Fruit fly (Drosophila melanogaster): Measurements from ENCODE around the gene Ddc.

Gene Ddc

DNA sequence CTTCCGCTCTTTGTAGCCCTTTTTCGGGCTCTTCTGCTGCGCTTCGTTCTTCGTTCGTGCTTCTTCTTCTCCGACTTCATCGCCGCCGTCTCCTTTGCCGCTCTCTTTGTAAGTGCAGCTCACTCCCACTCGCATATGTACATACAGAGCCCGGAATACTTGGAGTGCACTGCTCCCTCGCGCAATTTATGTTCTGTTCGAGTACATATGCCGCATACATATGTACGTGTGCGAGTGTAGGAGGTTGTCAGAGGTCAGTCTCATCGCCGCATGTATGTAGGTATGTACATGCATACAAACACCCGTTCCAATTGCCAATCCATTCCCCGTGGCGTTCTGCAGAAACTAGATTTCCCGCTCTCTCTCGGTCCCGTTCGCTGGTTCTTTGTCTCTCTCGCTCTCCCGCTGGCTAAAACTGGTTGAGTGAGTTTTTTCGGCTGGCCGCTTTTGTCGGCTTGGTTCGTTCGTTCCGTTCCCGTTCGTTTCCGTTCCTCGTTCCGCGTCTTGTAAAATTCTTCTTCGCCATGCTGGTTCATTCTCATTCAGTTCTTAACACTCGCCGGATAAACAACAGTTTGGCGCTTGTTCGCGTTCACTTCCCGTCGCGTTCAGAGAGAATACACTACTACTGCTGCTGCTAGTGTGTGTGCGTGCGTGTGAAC is 38.0 kb upstream of the Ddc start:
- TF ChIP-seq CG8478 (optimal IDR thresholded peaks at IDR 0.05) (no peak), CTCF (optimal IDR thresholded peaks at IDR 0.05) (no peak)

DNA sequence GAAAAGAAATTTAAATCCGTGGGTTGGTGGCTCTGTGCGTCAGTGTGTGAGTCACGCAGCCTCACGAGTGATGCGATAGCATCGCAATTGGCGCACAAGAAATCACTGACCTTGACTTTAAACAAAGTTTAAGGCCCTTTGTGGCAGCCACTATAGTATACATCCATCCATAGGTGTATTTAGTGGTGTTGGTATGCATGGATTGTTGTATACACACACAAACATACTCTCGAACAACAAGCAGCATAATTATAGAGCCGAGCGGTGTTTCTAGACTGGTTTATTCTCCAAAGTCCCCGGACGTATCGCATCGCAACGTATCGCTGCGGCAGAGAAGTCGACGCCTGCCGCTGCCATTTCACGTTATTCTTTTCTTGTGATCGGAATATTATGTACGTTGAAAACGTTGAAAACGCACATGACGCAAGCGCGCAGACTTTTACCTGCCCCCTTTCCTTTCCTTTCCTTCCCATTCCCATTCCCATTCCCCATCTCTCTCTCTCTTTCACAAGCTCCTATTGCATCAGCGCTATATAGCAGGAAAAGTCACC is 36.7 kb upstream of the Ddc start:
- TF ChIP-seq CG8478 (optimal IDR thresholded peaks at IDR 0.05) (no peak), CTCF (optimal IDR thresholded peaks at IDR 0.05) (no peak)

DNA sequence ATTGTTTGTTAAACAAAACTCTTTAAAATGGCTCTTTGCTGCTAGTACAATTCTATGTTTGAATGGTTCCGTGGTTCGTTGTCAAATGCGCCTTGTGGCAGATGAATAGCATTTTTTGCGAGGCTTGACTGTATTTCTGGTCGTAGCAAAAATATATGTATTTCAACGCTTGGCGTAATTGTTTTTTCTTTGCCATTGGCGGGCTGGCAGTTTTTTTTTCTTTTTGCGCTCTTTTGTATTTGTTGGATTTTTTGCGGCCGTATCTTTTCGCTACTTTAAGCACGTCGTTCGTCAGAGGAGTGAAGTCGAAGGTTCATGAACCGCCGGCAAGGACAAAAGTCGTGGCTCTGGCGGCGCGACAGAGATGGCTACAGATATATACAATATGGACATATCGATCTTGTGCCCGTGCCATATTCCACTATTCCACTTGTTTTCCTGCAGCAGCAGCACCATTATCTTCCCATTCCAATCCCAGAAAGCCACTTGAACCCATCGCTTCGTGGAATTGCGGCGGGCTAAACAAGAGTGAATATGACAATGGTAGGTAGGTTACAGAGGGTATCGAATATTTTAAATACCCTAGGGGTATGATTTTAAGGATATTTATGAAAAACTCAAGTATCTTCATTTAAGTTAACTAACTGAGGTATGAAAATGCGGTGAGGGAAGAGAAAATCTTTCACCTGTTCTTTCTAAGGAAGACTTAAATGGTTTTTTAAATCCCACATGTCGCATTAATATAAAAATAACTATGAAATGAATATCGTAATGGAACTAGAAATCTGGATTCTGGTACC is 36.0 kb upstream of the Ddc start:
- TF ChIP-seq CTCF (optimal IDR thresholded peaks at IDR 0.05) (no peak), CG8478 (optimal IDR thresholded peaks at IDR 0.05) (no peak)

DNA sequence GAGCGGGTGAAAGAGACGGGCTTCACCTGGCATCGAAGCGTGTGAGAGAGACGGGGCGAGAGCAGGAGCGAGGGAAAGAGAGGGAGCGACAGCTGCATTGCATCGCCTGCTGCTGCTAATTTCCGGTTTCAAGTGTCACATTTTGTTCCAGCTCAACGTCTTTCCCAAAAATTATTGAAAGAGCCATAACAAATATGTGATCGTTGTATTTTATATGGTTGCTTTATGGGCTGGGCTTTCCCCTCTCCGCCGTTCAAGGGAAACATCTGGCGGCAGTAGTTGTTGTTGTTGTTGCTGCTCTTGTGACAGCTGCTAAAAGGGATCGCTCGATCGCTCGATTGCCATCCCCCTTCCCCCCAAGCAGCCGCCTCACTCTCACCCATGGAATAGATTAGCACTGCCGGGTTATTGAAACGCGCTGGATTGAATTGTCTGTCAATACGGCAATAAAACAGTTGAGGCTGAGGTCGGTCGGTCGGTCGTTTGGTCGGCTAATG is 34.8 kb upstream of the Ddc start:
- TF ChIP-seq CTCF (optimal IDR thresholded peaks at IDR 0.05) (no peak), CG8478 (optimal IDR thresholded peaks at IDR 0.05) (no peak)

DNA sequence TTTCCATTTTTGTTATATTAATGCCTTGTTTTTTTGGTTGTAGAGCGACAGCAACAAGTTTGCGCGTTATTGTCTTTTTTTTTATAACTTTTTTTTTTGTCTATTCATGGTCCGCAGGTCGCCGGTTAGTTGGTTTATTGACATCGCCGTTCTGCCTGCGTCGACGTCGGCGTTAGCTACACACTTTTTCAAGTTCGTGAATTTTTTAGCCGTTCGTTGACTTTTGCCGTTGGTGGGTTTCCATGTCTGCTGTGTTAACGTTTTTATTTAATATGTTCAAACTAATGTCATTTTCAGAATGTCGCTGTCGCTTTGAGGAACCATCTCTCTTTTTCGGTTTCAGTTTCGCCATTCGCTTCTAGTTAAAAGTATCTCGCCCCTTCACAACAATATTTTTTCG is 26.5 kb upstream of the Ddc start:
- TF ChIP-seq CTCF (optimal IDR thresholded peaks at IDR 0.05) (no peak), CG8478 (optimal IDR thresholded peaks at IDR 0.05) (no peak)

DNA sequence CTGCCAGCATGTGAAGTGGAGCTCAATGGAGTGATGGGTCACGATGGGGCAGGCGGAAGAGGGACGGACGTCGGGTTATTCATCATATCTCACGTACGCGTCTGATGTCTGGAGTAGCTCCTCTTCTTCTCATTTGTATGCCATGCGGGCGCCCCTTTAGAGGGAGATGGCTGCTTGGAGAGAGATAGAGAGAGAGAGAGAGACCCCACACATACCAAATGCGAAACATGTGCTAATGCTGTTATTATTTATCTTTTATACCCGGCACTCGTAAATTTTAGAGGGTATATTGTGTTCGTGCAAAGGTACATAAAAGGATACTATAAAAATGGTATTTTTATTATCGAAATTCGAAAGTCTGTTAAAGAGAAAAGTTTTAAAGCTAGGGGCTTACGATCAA is 25.9 kb upstream of the Ddc start:
- TF ChIP-seq CTCF (optimal IDR thresholded peaks at IDR 0.05) (no peak), CG8478 (optimal IDR thresholded peaks at IDR 0.05) (no peak)

DNA sequence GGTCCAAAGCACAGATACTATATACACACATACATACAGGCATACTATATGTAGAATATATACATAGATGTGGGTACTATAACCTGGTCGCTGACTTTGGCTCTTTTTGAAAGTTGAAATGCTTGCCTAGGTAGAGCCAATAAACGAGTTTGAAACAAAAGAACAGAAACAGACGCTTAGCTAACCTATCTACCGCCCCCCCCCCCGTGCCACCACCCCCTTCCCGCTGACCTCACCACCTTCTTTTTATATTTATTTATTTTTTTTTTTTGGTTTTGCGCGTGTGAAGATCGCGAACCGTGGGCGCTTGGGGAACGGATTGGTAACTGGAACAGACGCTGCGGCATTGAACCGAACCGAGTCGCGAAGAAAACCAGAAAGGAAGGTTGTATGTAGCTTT is 24.0 kb upstream of the Ddc start:
- TF ChIP-seq CTCF (optimal IDR thresholded peaks at IDR 0.05) (no peak), CG8478 (optimal IDR thresholded peaks at IDR 0.05) (no peak)

DNA sequence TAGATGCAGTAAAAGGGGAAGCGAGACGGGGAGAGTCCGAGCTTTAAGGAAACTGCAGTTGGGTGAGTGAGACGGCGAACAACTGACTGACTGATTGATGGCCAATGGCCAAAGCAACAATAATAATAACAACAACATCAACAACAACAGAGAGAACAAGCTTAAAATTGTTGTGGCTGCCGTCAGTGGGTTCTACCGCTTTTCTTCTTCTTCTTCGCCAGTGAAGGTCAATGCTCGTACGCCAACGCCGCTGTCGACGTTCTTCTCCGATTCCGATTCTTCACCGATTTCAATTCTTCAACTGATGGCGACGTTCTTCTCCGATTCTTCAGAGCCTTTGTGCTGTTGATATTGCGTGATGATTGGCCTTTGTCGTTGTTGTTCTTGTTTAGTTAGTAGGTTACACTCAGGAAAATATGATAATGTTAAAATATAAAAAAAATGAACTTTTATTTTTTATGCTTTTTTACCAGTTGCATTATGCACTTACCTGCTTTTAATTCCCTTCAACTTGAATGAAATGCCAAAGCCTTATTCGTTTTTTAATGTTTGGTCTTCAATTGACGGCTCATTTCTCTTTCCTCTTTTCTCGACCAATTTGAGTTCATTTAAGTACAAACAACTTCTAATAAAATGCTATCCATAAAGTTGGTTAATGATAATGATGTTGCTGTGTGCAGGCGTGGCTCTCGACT is 22.2 kb upstream of the Ddc start:
- TF ChIP-seq CTCF (optimal IDR thresholded peaks at IDR 0.05), result no peak

DNA sequence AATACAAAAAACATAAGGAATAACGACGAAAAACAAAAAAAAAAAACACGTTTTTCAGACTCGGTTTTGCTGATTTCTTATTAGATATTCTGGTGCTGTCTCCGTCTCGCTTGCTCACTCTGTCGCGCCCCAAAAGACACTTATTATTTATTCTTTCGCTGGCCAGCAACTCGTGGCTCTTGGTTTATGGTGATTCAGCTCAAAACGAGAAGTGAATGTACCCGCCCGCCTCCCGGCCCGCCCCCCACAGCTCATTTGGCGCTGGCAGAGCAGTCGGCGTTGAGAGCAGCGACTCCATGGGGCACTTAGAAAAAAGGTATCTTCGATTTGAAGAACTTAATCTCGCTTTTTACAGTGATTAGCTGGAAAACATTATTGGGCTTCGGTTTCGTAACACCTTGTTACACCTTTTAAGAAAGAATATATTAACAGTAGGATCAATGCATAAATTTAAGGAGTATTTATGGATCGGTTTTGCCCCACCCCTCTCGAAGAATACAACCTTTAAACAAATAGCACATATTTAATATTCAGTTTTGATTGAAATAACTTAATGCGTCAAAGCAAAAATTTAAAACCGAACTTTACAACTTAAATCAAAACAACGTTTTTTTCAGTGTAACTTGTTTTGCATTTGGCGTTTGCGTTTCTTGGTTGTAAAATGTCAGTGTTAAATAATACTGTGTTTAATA is 21.5 kb upstream of the Ddc start:
- TF ChIP-seq CTCF (optimal IDR thresholded peaks at IDR 0.05) (no peak), CG8478 (optimal IDR thresholded peaks at IDR 0.05) (no peak)

DNA sequence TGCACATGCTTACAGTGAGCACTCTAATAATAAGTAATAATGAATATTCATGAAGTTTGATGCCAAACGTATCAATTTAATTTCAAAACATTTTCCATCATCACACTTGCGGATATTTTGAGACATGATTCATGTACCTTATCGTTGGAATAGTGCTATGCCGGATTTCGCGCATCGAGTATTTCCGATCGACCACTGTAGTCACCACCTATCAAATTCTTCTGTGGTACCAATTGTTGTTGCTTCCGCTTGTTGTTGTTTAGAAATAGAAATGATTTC is 20.8 kb upstream of the Ddc start:
- TF ChIP-seq CG8478 (optimal IDR thresholded peaks at IDR 0.05) (no peak), CTCF (optimal IDR thresholded peaks at IDR 0.05) (no peak)

DNA sequence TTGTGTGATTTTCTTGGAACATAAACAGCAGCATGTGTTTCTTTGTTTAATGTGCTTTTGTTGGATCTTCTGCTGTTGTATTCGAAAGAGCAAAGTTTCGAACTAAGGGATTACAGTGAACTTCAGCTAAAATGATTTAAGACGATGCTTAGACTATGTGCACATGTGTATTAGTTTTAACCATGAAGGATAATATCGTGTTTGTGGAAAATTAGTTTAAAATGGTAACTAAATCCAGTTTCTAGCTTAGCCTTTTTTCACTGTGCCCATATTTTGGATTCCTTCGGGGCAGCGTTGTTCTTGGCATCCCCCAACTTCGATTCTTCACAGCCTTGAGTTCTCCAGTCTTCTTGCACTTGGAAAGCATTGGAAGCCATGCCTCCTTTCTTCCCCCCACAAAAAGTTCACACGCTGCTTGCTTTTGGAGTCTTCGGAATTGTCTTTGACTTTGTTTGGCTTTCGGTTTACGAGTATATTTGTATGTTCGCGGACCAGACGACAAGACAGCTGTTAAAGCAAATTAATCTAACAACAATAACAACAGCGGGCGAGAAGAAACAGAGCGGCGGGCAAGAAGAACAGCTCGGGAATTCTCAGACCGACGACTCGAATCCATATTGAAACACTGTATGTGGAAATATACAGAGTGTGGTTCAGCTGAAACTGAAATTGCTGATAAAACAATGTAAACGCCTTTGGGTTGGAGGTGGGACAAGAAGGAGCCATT is 20.3 kb upstream of the Ddc start:
- TF ChIP-seq CG8478 (optimal IDR thresholded peaks at IDR 0.05) (no peak), CTCF (optimal IDR thresholded peaks at IDR 0.05) (no peak)

DNA sequence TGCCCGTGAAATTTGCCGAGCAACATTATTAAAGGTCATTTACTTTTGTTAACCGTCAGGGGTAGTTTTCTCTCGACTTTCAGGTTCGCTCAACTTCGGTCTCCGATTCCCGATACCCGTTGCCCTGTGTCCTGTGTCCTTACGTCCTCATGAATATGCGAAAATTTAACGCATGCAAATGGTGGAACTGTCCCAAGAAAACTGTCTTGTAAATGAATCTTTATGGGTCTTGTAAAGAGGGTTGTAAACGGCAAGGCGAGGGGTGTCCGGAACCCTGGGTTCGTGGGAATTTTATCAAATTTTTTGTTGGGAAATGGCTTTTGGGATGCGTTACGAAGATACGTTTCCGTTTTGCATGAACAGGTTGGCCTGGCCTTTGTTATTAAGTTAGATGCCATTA is 19.6 kb upstream of the Ddc start:
- TF ChIP-seq CG8478 (optimal IDR thresholded peaks at IDR 0.05), result no peak
- no peak for TF ChIP-seq CTCF (optimal IDR thresholded peaks at IDR 0.05)

DNA sequence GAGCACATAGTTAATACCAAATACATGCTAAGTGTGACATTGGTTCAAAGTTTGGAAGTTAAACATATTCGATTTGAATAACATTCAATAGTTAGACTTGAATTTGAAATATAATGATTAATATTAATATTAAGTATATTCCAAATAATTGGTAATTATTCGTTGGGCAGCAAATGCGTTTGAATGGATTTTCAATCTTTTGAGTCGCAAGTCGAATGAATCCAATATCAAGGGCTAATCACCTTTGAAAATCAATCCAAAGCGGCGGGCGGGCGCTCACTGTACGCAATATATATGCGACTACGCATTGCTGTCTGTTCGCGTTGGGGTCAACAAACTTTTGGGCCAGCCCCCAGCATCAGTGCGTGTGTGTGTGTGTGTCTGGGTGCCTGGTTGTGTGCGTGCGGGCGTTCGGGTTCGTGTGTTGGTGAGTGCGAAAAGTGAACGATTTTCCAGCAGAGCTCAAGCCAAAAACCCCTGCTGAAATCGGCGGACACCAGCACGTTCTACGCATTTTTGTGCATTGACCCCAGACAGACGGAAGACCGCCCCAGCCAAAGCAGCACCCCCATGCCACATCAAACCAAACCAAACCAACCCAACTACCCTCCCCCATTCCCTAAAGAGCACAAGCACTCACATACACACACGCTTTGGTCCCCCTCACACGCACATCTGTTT is 18.4 kb upstream of the Ddc start:
- no peak for TF ChIP-seq CTCF (optimal IDR thresholded peaks at IDR 0.05)
- no peak for TF ChIP-seq CG8478 (optimal IDR thresholded peaks at IDR 0.05)
